Fruit fly (Drosophila melanogaster) whole organism, embryonic: ENCODE results near the gene CG4291.
A peak's percentile ranks its signal among the peaks of the same experiment; 100 is the strongest.

Source experiments
- CG11456 ChIP-seq: fragments of 200-800 bp; sonication (Bioruptor generic); IDR thresholded peaks from 3 replicates; pipeline ENCODE4 v1.3.6; 2022; ENCODE audit warnings: missing biosample characterization, missing genetic modification characterization
- CG12155 ChIP-seq: fragments of 200-800 bp; sonication (Bioruptor generic); optimal IDR thresholded peaks from 3 replicates; lab custom pipeline; 2016; ENCODE audit warnings: missing biosample characterization, missing genetic modification characterization
- CG12391 ChIP-seq: fragments of 200-800 bp; sonication (Bioruptor generic); optimal IDR thresholded peaks from 3 replicates; lab custom pipeline; 2018; ENCODE audit warnings: missing biosample characterization, mild to moderate bottlenecking, missing genetic modification characterization, moderate library complexity
- CG17359 ChIP-seq: fragments of 200-800 bp; sonication (Bioruptor generic); optimal IDR thresholded peaks from 3 replicates; lab custom pipeline; 2018; ENCODE audit warnings: missing biosample characterization, mild to moderate bottlenecking, missing genetic modification characterization, moderate library complexity
- CG18599 ChIP-seq: fragments of 200-800 bp; sonication (Bioruptor generic); optimal IDR thresholded peaks from 3 replicates; lab custom pipeline; 2017; ENCODE audit warnings: missing biosample characterization, missing genetic modification characterization, mild to moderate bottlenecking, moderate library complexity, missing genetic modification reagents
- CG2875 ChIP-seq: fragments of 200-800 bp; sonication (Bioruptor generic); optimal IDR thresholded peaks from 2 replicates; lab custom pipeline; 2017; ENCODE audit warnings: missing biosample characterization, mild to moderate bottlenecking, missing genetic modification characterization, missing genetic modification reagents
- CG30403 ChIP-seq: fragments of 200-800 bp; sonication (Bioruptor generic); optimal IDR thresholded peaks from 3 replicates; lab custom pipeline; 2016; ENCODE audit warnings: missing biosample characterization, missing genetic modification characterization
- CG33557 ChIP-seq: fragments of 200-800 bp; sonication (Bioruptor generic); optimal IDR thresholded peaks from 2 replicates; lab custom pipeline; 2019; ENCODE audit warnings: missing biosample characterization, mild to moderate bottlenecking, missing genetic modification characterization, moderate library complexity
- CG3847 ChIP-seq: fragments of 200-800 bp; sonication (Bioruptor generic); IDR thresholded peaks from 2 replicates; pipeline ENCODE4 v1.3.6; 2022; ENCODE audit warnings: missing biosample characterization, missing genetic modification characterization
- CG6813 ChIP-seq: fragments of 200-800 bp; sonication (Bioruptor generic); optimal IDR thresholded peaks from 2 replicates; lab custom pipeline; 2017; ENCODE audit warnings: missing biosample characterization, missing genetic modification characterization, mild to moderate bottlenecking, moderate library complexity, missing genetic modification reagents
- CG6854 ChIP-seq: fragments of 200-800 bp; sonication (Bioruptor generic); optimal IDR thresholded peaks from 3 replicates; lab custom pipeline; 2017; ENCODE audit warnings: missing biosample characterization, mild to moderate bottlenecking, missing genetic modification characterization
- CG7839 ChIP-seq: fragments of 200-800 bp; sonication (Bioruptor generic); optimal IDR thresholded peaks from 3 replicates; lab custom pipeline; 2018; ENCODE audit warnings: missing biosample characterization, mild to moderate bottlenecking, missing genetic modification characterization, moderate library complexity
- CTCF ChIP-seq: fragments of 200-800 bp; sonication (Bioruptor generic); optimal IDR thresholded peaks from 2 replicates; lab custom pipeline; 2017; ENCODE audit warnings: missing biosample characterization, mild to moderate bottlenecking, missing genetic modification characterization, moderate library complexity
- D19B ChIP-seq: fragments of 200-800 bp; sonication (Bioruptor generic); optimal IDR thresholded peaks from 2 replicates; lab custom pipeline; 2017; ENCODE audit warnings: missing biosample characterization, mild to moderate bottlenecking, missing genetic modification characterization
- Dek ChIP-seq: fragments of 200-800 bp; sonication (Bioruptor generic); optimal IDR thresholded peaks from 3 replicates; lab custom pipeline; 2019; ENCODE audit warnings: missing biosample characterization, mild to moderate bottlenecking, missing genetic modification characterization, moderate library complexity
- Dp ChIP-seq: fragments of 200-800 bp; sonication (Bioruptor generic); optimal IDR thresholded peaks from 2 replicates; lab custom pipeline; 2018; ENCODE audit warnings: missing biosample characterization, mild to moderate bottlenecking, missing genetic modification characterization, moderate library complexity
- E2f2 ChIP-seq: fragments of 200-800 bp; sonication (Bioruptor generic); IDR thresholded peaks from 2 replicates; pipeline ENCODE4 v1.3.6; 2022; ENCODE audit warnings: missing biosample characterization, missing genetic modification characterization
- Hr51 ChIP-seq, 2 experiments: fragments of 200-800 bp; sonication (Bioruptor generic); optimal IDR thresholded peaks; 2 replicates in 1 of 2; 3 replicates in 1 of 2; lab custom pipeline; 2016 to 2018; ENCODE audit warnings: missing biosample characterization in 2 of 2, missing genetic modification characterization in 2 of 2, mild to moderate bottlenecking in 1 of 2, moderate library complexity in 1 of 2
- Lhr ChIP-seq: fragments of 200-800 bp; sonication (Bioruptor generic); optimal IDR thresholded peaks from 3 replicates; lab custom pipeline; 2017; ENCODE audit warnings: mild to moderate bottlenecking, missing biosample characterization, missing genetic modification reagents, missing genetic modification characterization
- MBD-R2 ChIP-seq: fragments of 200-800 bp; sonication (Bioruptor generic); IDR thresholded peaks from 2 replicates; pipeline ENCODE4 v1.3.6; 2022; ENCODE audit warnings: missing biosample characterization, missing genetic modification characterization
- Med ChIP-seq: fragments of 200-800 bp; sonication (Bioruptor generic); peaks from one replicate; lab custom pipeline; 2016; ENCODE audit warnings: missing biosample characterization, missing genetic modification characterization, mild to moderate bottlenecking, inconsistent platforms, moderate library complexity
- Myb ChIP-seq: fragments of 200-800 bp; sonication (Bioruptor generic); optimal IDR thresholded peaks from 2 replicates; lab custom pipeline; 2016; ENCODE audit warnings: missing biosample characterization, missing genetic modification characterization
- NC2β ChIP-seq: fragments of 200-800 bp; sonication (Bioruptor generic); optimal IDR thresholded peaks from 2 replicates; lab custom pipeline; 2016; ENCODE audit warnings: missing biosample characterization, missing genetic modification characterization
- PHDP ChIP-seq: fragments of 200-800 bp; sonication (Bioruptor generic); optimal IDR thresholded peaks from 3 replicates; lab custom pipeline; 2018; ENCODE audit warnings: missing biosample characterization, mild to moderate bottlenecking, missing genetic modification characterization, moderate library complexity
- Scr ChIP-seq: fragments of 200-800 bp; sonication (Bioruptor generic); IDR thresholded peaks from 2 replicates; pipeline ENCODE4 v1.3.6; 2022; ENCODE audit warnings: missing biosample characterization, missing genetic modification characterization; ENCODE audit not compliant: partially characterized antibody
- abd-A ChIP-seq: fragments of 200-800 bp; sonication (Bioruptor generic); optimal IDR thresholded peaks from 3 replicates; lab custom pipeline; 2019; ENCODE audit warnings: missing biosample characterization, mild to moderate bottlenecking, missing genetic modification characterization, moderate library complexity
- ci ChIP-seq: fragments of 200-800 bp; sonication (Bioruptor generic); IDR thresholded peaks from 3 replicates; pipeline ENCODE4 v1.3.6; 2022; ENCODE audit warnings: missing biosample characterization, missing genetic modification characterization
- da ChIP-seq: fragments of 200-800 bp; sonication (Bioruptor generic); optimal IDR thresholded peaks from 2 replicates; lab custom pipeline; 2016; ENCODE audit warnings: missing biosample characterization, missing genetic modification characterization
- dmrt11E ChIP-seq: fragments of 200-800 bp; sonication (Bioruptor generic); optimal IDR thresholded peaks from 3 replicates; lab custom pipeline; 2018; ENCODE audit warnings: missing biosample characterization, mild to moderate bottlenecking, missing genetic modification characterization, moderate library complexity
- esg ChIP-seq: fragments of 200-800 bp; sonication (Bioruptor generic); conservative IDR thresholded peaks from 2 replicates; pipeline ENCODE4 v1.3.6; 2022; ENCODE audit warnings: missing biosample characterization, missing genetic modification characterization
- fd96Cb ChIP-seq: fragments of 200-800 bp; sonication (Bioruptor generic); optimal IDR thresholded peaks from 2 replicates; lab custom pipeline; 2018; ENCODE audit warnings: missing biosample characterization, mild to moderate bottlenecking, missing genetic modification characterization, moderate library complexity
- gce ChIP-seq: fragments of 200-800 bp; sonication (Bioruptor generic); IDR thresholded peaks from 3 replicates; pipeline ENCODE4 v1.3.6; 2022; ENCODE audit warnings: missing biosample characterization, missing genetic modification characterization
- gcm2 ChIP-seq: fragments of 200-800 bp; sonication (Bioruptor generic); optimal IDR thresholded peaks from 2 replicates; lab custom pipeline; 2016; ENCODE audit warnings: missing biosample characterization, missing genetic modification characterization
- kni ChIP-seq: fragments of 200-800 bp; sonication (Bioruptor generic); optimal IDR thresholded peaks from 3 replicates; lab custom pipeline; 2017; ENCODE audit warnings: mild to moderate bottlenecking, missing biosample characterization, missing genetic modification reagents, missing genetic modification characterization
- lab ChIP-seq: fragments of 200-800 bp; sonication (Bioruptor generic); optimal IDR thresholded peaks from 3 replicates; lab custom pipeline; 2017; ENCODE audit warnings: missing biosample characterization, missing genetic modification characterization, mild to moderate bottlenecking, moderate library complexity, missing genetic modification reagents
- nerfin-1 ChIP-seq: fragments of 200-800 bp; sonication (Bioruptor generic); optimal IDR thresholded peaks from 3 replicates; lab custom pipeline; 2019; ENCODE audit warnings: missing biosample characterization, mild to moderate bottlenecking, missing genetic modification characterization, moderate library complexity
- pfk ChIP-seq: fragments of 200-800 bp; sonication (Bioruptor generic); optimal IDR thresholded peaks from 2 replicates; lab custom pipeline; 2018; ENCODE audit warnings: missing biosample characterization, mild to moderate bottlenecking, missing genetic modification characterization, moderate library complexity
- prd ChIP-seq, 3 experiments: fragments of >200 bp in 2 of 3; fragments of 200-800 bp in 1 of 3; sonication (Bioruptor generic) in 1 of 3; optimal IDR thresholded peaks in 2 of 3; IDR thresholded peaks in 1 of 3; 2 replicates in 2 of 3; 3 replicates in 1 of 3; pipeline versions ENCODE4 v1.3.6 to Lab custom; 2017 to 2022; ENCODE audit warnings: missing biosample characterization in 1 of 3, missing genetic modification characterization in 1 of 3
- pzg ChIP-seq: fragments of 200-800 bp; sonication (Bioruptor generic); optimal IDR thresholded peaks from 3 replicates; lab custom pipeline; 2018; ENCODE audit warnings: missing biosample characterization, mild to moderate bottlenecking, missing genetic modification characterization, moderate library complexity
- ranshi ChIP-seq: fragments of 200-800 bp; sonication (Bioruptor generic); IDR thresholded peaks from 2 replicates; pipeline ENCODE4 v1.3.6; 2022; ENCODE audit warnings: missing biosample characterization, missing genetic modification characterization
- sens ChIP-seq: fragments of 200-800 bp; sonication (Bioruptor generic); peaks from one replicate; lab custom pipeline; 2016; ENCODE audit warnings: missing biosample characterization, missing genetic modification characterization
- slbo ChIP-seq: fragments of 200-800 bp; sonication (Bioruptor generic); IDR thresholded peaks from 2 replicates; pipeline ENCODE4 v1.3.6; 2022; ENCODE audit warnings: missing biosample characterization, missing genetic modification characterization
- so ChIP-seq: fragments of 200-800 bp; sonication (Bioruptor generic); IDR thresholded peaks from 3 replicates; pipeline ENCODE4 v1.3.6; 2022; ENCODE audit warnings: missing biosample characterization, missing genetic modification characterization
- ssp ChIP-seq: fragments of 200-800 bp; sonication (Bioruptor generic); IDR thresholded peaks from 2 replicates; pipeline ENCODE4 v1.3.6; 2022; ENCODE audit warnings: missing biosample characterization, missing genetic modification characterization
- tin ChIP-seq: fragments of 200-800 bp; sonication (Bioruptor generic); optimal IDR thresholded peaks from 3 replicates; lab custom pipeline; 2016; ENCODE audit warnings: missing biosample characterization, missing genetic modification characterization
- trem ChIP-seq: fragments of 200-800 bp; optimal IDR thresholded peaks from 3 replicates; lab custom pipeline; 2019; ENCODE audit warnings: missing biosample characterization, mild to moderate bottlenecking, missing genetic modification characterization, moderate library complexity
- unpg ChIP-seq: fragments of 200-800 bp; sonication (Bioruptor generic); optimal IDR thresholded peaks from 3 replicates; lab custom pipeline; 2018; ENCODE audit warnings: missing biosample characterization, mild to moderate bottlenecking, missing genetic modification characterization, moderate library complexity
- usp ChIP-seq: fragments of >200 bp; optimal IDR thresholded peaks from 2 replicates; lab custom pipeline; 2017; ENCODE audit warnings: missing biosample characterization, missing genetic modification characterization
- wor ChIP-seq: fragments of 200-800 bp; sonication (Bioruptor generic); IDR thresholded peaks from 2 replicates; pipeline ENCODE4 v1.3.6; 2022; ENCODE audit warnings: missing biosample characterization, missing genetic modification characterization
- yki ChIP-seq: fragments of >200 bp; optimal IDR thresholded peaks from 3 replicates; lab custom pipeline; 2018
- zf30C ChIP-seq: fragments of 200-800 bp; sonication (Bioruptor generic); optimal IDR thresholded peaks from 3 replicates; lab custom pipeline; 2018; ENCODE audit warnings: missing biosample characterization, mild to moderate bottlenecking, missing genetic modification characterization

CG4291 gene

DNA sequence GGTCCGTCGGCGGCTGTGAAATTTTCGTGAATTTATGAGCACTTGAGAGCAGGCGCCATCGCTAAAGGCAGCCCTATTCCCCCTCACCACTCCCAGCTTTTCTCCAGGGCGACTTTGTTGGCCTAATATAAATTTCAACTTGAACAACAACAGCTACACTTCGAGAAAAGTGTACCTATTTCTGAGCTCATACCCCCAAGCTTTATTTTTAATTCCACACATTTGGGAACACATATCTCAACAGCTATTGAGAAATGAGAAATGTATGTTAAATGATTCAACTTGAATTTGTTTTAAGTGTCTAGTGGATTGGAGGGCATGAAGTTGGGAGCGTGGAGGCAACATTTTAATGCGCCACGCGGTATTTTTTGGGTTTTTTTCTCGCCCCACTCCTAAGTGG lies 34.2 kb upstream of the CG4291 start (continued):
- TF ChIP-seq Dek (no peak), Hr51 (GFP tag; optimal IDR thresholded peaks at IDR 0.05; lab: Kevin White, UChicago) (peak in 1 of 2 experiments; percentile 1), esg (peak; percentile 19; the same call in 1 of the 2 replicates), CG12391 (tag; lab: Kevin White, UChicago) (peak; percentile 14), da (no peak), lab (GFP tag; lab: Kevin White, UChicago) (peak; percentile 59), CG6813 (no peak), ssp (GFP tag; lab: Robert Waterston, UW) (no peak), fd96Cb (peak; percentile 16), MBD-R2 (GFP tag; lab: Robert Waterston, UW) (no peak), PHDP (peak; percentile 10), dmrt11E (no peak), abd-A (tag; lab: Kevin White, UChicago) (peak; percentile 46), gce (GFP tag; lab: Robert Waterston, UW) (no peak), ranshi (GFP tag; lab: Robert Waterston, UW) (peak; percentile 15; the same call in 1 of the 2 replicates), ci (GFP tag; lab: Robert Waterston, UW) (no peak), CG7839 (peak; percentile 49), prd (optimal IDR thresholded peaks at IDR 0.05; lab: Kevin White, UChicago) (no peak), prd (GFP tag; IDR thresholded peaks at IDR 0.05; lab: Robert Waterston, UW) (peak; percentile 27; the same call in 1 of the 3 replicates), usp (no peak), sens (GFP tag; lab: Kevin White, UChicago) (peak; percentile 55), CG6854 (no peak), CG33557 (GFP tag; lab: Kevin White, UChicago) (no peak), nerfin-1 (tag; lab: Kevin White, UChicago) (no peak), CG12155 (GFP tag; lab: Kevin White, UChicago) (no peak), CG17359 (tag; lab: Kevin White, UChicago) (peak; percentile 47)

DNA sequence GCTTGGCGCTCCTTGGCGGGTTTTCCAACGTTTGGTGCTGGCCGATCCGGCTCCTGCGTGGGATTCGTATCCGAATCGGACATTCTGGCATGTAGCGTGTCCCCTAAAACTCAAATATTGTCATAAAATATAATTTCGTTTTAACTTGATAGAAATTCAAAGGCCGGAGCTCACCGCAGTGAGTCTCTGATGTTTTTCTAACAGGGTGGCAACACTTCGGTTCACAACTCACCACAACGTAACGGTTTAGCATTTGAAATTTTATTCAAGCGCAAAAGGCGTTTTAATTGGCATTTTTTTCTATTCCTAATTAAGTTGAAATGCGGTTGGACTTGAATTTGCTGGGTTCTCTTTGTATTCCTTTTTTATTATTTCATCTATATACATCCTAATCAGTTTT lies 32.4 kb upstream of the CG4291 start, which contains the start of gene CG15824:
Gene CG15824 (minus strand): TSS at position 172 of the 400 bp plus-strand sequence.
- TF ChIP-seq pzg (peak; percentile 4), Lhr (peak; percentile 3), Myb (peak; percentile 95), trem (peak; percentile 24), kni (GFP tag; lab: Kevin White, UChicago) (no peak), CG11456 (GFP tag; lab: Robert Waterston, UW) (0 out of 3 replicates have a peak, but pooled peaks have one; percentile 41), Scr (no peak), unpg (GFP tag; lab: Kevin White, UChicago) (no peak), CG3847 (0 out of 2 replicates have a peak, but pooled peaks have one; percentile 6), CTCF (GFP tag; lab: Kevin White, UChicago) (peak; percentile 46), Dp (GFP tag; lab: Kevin White, UChicago) (peak; percentile 79), E2f2 (peak; percentile 88), Med (peak; percentile 18)

DNA sequence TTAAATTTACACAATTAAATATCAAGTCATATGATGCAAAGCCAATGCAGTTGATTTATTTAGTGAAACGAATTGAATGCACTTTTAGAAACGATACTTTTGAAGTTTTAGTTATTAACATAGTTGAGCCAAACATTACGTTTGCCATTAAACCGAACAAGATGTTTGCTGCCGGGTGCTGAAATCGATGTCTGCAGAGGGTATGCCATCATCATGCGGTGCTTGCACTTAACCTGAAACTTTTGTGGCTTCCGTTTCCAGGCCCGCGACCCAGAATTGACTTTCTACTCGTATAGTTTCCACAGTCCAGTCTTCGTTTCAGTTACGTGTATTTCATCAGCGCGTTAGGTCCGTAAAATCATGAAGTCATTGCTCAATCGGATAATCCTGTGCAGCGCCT lies 24.5 kb upstream of the CG4291 start, which contains the start of gene ninaA:
Gene ninaA (plus strand): TSS at position 301 of the 400 bp plus-strand sequence.
- no peak for TF ChIP-seq gcm2
- no peak for TF ChIP-seq tin
- no peak for TF ChIP-seq CG30403 (GFP tag; lab: Kevin White, UChicago)
- TF ChIP-seq zf30C (GFP tag; lab: Kevin White, UChicago) = no peak
- TF ChIP-seq CG18599 (GFP tag; lab: Kevin White, UChicago) = no peak
- TF ChIP-seq CG2875 (GFP tag; lab: Kevin White, UChicago) = no peak
- no peak for TF ChIP-seq pfk (GFP tag; lab: Kevin White, UChicago)
- no peak for TF ChIP-seq so (GFP tag; lab: Robert Waterston, UW)
- no peak for TF ChIP-seq wor
- TF ChIP-seq yki (lab: Kevin White, UChicago) = no peak
- no peak for TF ChIP-seq slbo (GFP tag; lab: Robert Waterston, UW)
- no peak for TF ChIP-seq NC2β (GFP tag; lab: Kevin White, UChicago)
- TF ChIP-seq D19B (GFP tag; lab: Kevin White, UChicago) = no peak
